Worm (Caenorhabditis elegans) whole organism, L1 larva: ENCODE results near the gene sre-36.

ENCODE experiments used
- C16A3.4 ChIP-seq: fragments of 150-350 bp; optimal IDR thresholded peaks from 2 replicates; lab custom pipeline; 2014; ENCODE audit warnings: missing biosample characterization, missing genetic modification characterization
- ama-1 ChIP-seq: fragments of 150-350 bp; optimal IDR thresholded peaks from 2 replicates; lab custom pipeline; 2014
- efl-1 ChIP-seq, 4 experiments: fragments of 150-350 bp; optimal IDR thresholded peaks in 3 of 4; peaks in 1 of 4; 1 replicate in 1 of 4; 2 replicates in 3 of 4; lab custom pipeline; 2014; ENCODE audit warnings: missing biosample characterization in 2 of 4, missing genetic modification characterization in 2 of 4, missing genetic modification reagents in 2 of 4
- efl-3 ChIP-seq: fragments of 200-800 bp; sonication (Bioruptor generic); optimal IDR thresholded peaks from 2 replicates; lab custom pipeline; 2018; ENCODE audit warnings: mild to moderate bottlenecking, missing genetic modification characterization, missing compliant biosample characterization
- egl-13 ChIP-seq: sonication (generic microtip); optimal IDR thresholded peaks from 2 replicates; lab custom pipeline; 2016; ENCODE audit warnings: missing genotype, missing genetic modification reagents, missing genetic modification characterization, missing compliant biosample characterization
- elt-3 ChIP-seq, 6 experiments: fragments of 150-350 bp in 1 of 6; sonication (generic microtip); optimal IDR thresholded peaks; 2 replicates each; lab custom pipeline; 2017 to 2018; ENCODE audit warnings: missing biosample characterization in 6 of 6, missing genetic modification characterization in 6 of 6, inconsistent platforms in 1 of 6
- fos-1 ChIP-seq: fragments of 150-350 bp; optimal IDR thresholded peaks from 2 replicates; lab custom pipeline; 2014; ENCODE audit warnings: missing biosample characterization, missing genetic modification characterization
- irx-1 ChIP-seq: sonication (generic microtip); optimal IDR thresholded peaks from 2 replicates; lab custom pipeline; 2016; ENCODE audit warnings: missing genetic modification characterization, missing compliant biosample characterization
- isw-1 ChIP-seq: fragments of 200-800 bp; sonication (Bioruptor generic); IDR thresholded peaks from 2 replicates; pipeline ENCODE4 v1.3.6; 2022; ENCODE audit warnings: missing genetic modification characterization, missing compliant biosample characterization
- lsy-2 ChIP-seq, 2 experiments: fragments of 150-350 bp; optimal IDR thresholded peaks; 2 replicates each; lab custom pipeline; 2014; ENCODE audit warnings: missing biosample characterization in 2 of 2, missing genetic modification characterization in 2 of 2
- nhr-12 ChIP-seq: sonication (generic microtip); optimal IDR thresholded peaks from 2 replicates; lab custom pipeline; 2017; ENCODE audit warnings: missing biosample characterization, missing genetic modification characterization
- nhr-71 ChIP-seq: sonication (generic microtip); optimal IDR thresholded peaks from 2 replicates; lab custom pipeline; 2016; ENCODE audit warnings: mild to moderate bottlenecking, missing genetic modification characterization, moderate library complexity, missing compliant biosample characterization
- pqm-1 ChIP-seq: sonication (generic microtip); optimal IDR thresholded peaks from 3 replicates; lab custom pipeline; 2017; ENCODE audit warnings: missing biosample characterization, missing genetic modification characterization
- rnt-1 ChIP-seq: sonication (generic microtip); optimal IDR thresholded peaks from 2 replicates; lab custom pipeline; 2016; ENCODE audit warnings: mild to moderate bottlenecking, missing genetic modification characterization, moderate library complexity, missing compliant biosample characterization
- skn-1 ChIP-seq: fragments of 150-350 bp; optimal IDR thresholded peaks from 2 replicates; lab custom pipeline; 2014; ENCODE audit warnings: missing biosample characterization, missing genetic modification characterization
- sptf-1 ChIP-seq: fragments of 150-350 bp; optimal IDR thresholded peaks from 2 replicates; lab custom pipeline; 2014; ENCODE audit warnings: missing biosample characterization, missing genetic modification characterization
- tbx-2 ChIP-seq: sonication (generic microtip); optimal IDR thresholded peaks from 2 replicates; lab custom pipeline; 2016; ENCODE audit warnings: missing genetic modification characterization, missing compliant biosample characterization
- unc-62 ChIP-seq: fragments of 150-350 bp; optimal IDR thresholded peaks from 2 replicates; lab custom pipeline; 2014; ENCODE audit warnings: missing biosample characterization, missing genetic modification reagents, missing genetic modification characterization
- unc-98 ChIP-seq: fragments of 200-800 bp; sonication (Bioruptor generic); IDR thresholded peaks from 2 replicates; pipeline ENCODE4 v1.3.6; 2022; ENCODE audit warnings: missing genetic modification characterization, missing compliant biosample characterization

Gene sre-36

ce11 chrV:16446191-16446590, 46.7 kb downstream of the sre-36 start:
- no peak for TF ChIP-seq lsy-2 (tag; optimal IDR thresholded peaks at IDR 0.05; lab: Kevin White, UChicago)
- no peak for TF ChIP-seq pqm-1
- TF ChIP-seq efl-1 (optimal IDR thresholded peaks at IDR 0.05; lab: Kevin White, UChicago): no peak
- TF ChIP-seq efl-1 (GFP tag; optimal IDR thresholded peaks at IDR 0.05 in 1 of 2; lab: Kevin White, UChicago): no peak
- no peak for TF ChIP-seq egl-13 (tag; lab: Kevin White, UChicago)
- no peak for TF ChIP-seq irx-1 (tag; lab: Kevin White, UChicago)
- no peak for TF ChIP-seq sptf-1
- no peak for TF ChIP-seq isw-1 (GFP tag; lab: Robert Waterston, UW)
- no peak for TF ChIP-seq C16A3.4 (tag; lab: Kevin White, UChicago)
- TF ChIP-seq elt-3 (tag; optimal IDR thresholded peaks at IDR 0.05; lab: Kevin White, UChicago): no peak
- no peak for TF ChIP-seq tbx-2 (tag; lab: Kevin White, UChicago)
- TF ChIP-seq ama-1 (lab: Kevin White, UChicago): no peak
- no peak for TF ChIP-seq efl-3 (GFP tag; lab: Kevin White, UChicago)
- TF ChIP-seq skn-1 (tag; lab: Kevin White, UChicago): no peak
- no peak for TF ChIP-seq unc-62 (GFP tag; lab: Kevin White, UChicago)
- no peak for TF ChIP-seq nhr-71 (tag; lab: Kevin White, UChicago)
- TF ChIP-seq nhr-12 (tag; lab: Kevin White, UChicago): no peak

ce11 chrV:16447735-16448134, 48.2 kb downstream of the sre-36 start, which contains the start of gene T08G3.13:
T08G3.13 (plus strand) TSS chrV:16448035.
- no peak for TF ChIP-seq fos-1
- TF ChIP-seq rnt-1 (tag; lab: Kevin White, UChicago): no peak
- TF ChIP-seq unc-98 (GFP tag; lab: Robert Waterston, UW): no peak
